Worm (Caenorhabditis elegans) whole organism, young adult: ENCODE data around the gene age-1.

Experiments
- Y53F4B.3 ChIP-seq: fragments of 200-800 bp; sonication (Bioruptor generic); IDR thresholded peaks from 2 replicates; pipeline ENCODE4 v1.3.6; 2022; ENCODE audit warnings: missing genetic modification reagents, missing genetic modification characterization, missing compliant biosample characterization
- aptf-3 ChIP-seq: fragments of 200-800 bp; sonication (Bioruptor generic); IDR thresholded peaks from 2 replicates; pipeline ENCODE4 v1.3.6; 2022; ENCODE audit warnings: missing genetic modification characterization, missing compliant biosample characterization
- ceh-91 ChIP-seq: fragments of 200-800 bp; sonication (Bioruptor generic); IDR thresholded peaks from 2 replicates; pipeline ENCODE4 v1.3.6; 2022; ENCODE audit warnings: missing genetic modification reagents, missing genetic modification characterization, missing compliant biosample characterization
- nhr-27 ChIP-seq: fragments of 200-800 bp; sonication (Bioruptor generic); optimal IDR thresholded peaks from 2 replicates; lab custom pipeline; 2018; ENCODE audit warnings: mild to moderate bottlenecking, missing genetic modification characterization, moderate library complexity, missing compliant biosample characterization
- nhr-90 ChIP-seq: sonication (generic microtip); optimal IDR thresholded peaks from 2 replicates; lab custom pipeline; 2016; ENCODE audit warnings: missing genotype, mild to moderate bottlenecking, missing genetic modification characterization, missing compliant biosample characterization
- pha-4 ChIP-seq: fragments of 150-350 bp; sonication (generic microtip); optimal IDR thresholded peaks from 2 replicates; lab custom pipeline; 2014; ENCODE audit warnings: missing biosample characterization, missing genetic modification reagents, missing genetic modification characterization
- snpc-3.4 ChIP-seq: sonication (generic microtip); optimal IDR thresholded peaks from 2 replicates; lab custom pipeline; 2017; ENCODE audit warnings: missing genetic modification characterization, mild to moderate bottlenecking, missing compliant biosample characterization, antibody characterized with exemption, moderate library complexity, missing genotype, missing genetic modification reagents
- snpc-4 ChIP-seq, 5 experiments: fragments of 150-350 bp in 1 of 5; sonication (generic microtip) in 4 of 5; optimal IDR thresholded peaks; 2 replicates each; lab custom pipeline; 2014 to 2018; ENCODE audit warnings: missing genetic modification characterization in 5 of 5, missing biosample characterization in 3 of 5, antibody characterized with exemption in 2 of 5, mild to moderate bottlenecking in 2 of 5, missing compliant biosample characterization in 2 of 5, missing genotype in 2 of 5, moderate library complexity in 2 of 5, missing genetic modification reagents in 1 of 5
- somi-1 ChIP-seq: fragments of 200-800 bp; sonication (Bioruptor generic); optimal IDR thresholded peaks from 2 replicates; lab custom pipeline; 2018; ENCODE audit warnings: mild to moderate bottlenecking, missing genetic modification characterization, missing compliant biosample characterization

DNA sequence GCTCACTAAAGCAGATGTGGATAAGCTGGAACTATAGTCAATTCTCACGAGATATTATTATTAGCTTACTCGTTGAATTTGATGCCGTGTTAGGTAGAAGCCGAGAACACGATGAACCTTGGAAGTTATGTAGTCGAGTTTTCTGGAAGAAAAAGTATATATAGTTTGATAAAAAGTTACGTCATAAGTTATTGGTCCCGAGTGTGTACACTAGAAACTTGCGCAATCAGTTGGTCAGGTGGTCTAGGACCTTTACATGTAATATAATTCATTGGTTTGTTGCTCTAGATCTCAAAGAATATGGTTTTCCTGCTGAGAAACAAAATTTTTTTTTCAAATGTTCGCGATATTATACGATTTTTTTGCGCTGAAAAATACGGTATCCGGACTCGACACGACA is 9.1 kb upstream of the age-1 start:
- no peak for TF ChIP-seq aptf-3 (GFP tag; lab: Robert Waterston, UW)
- TF ChIP-seq Y53F4B.3 = no peak
- TF ChIP-seq pha-4 (tag; lab: Kevin White, UChicago) = no peak
- TF ChIP-seq nhr-27 = no peak
- TF ChIP-seq snpc-3.4 (tag; lab: Kevin White, UChicago) = no peak
- no peak for TF ChIP-seq snpc-4 (GFP tag; optimal IDR thresholded peaks at IDR 0.05; lab: Kevin White, UChicago)
- TF ChIP-seq snpc-4 (tag; optimal IDR thresholded peaks at IDR 0.05; lab: Kevin White, UChicago) = no peak
- no peak for TF ChIP-seq nhr-90
- TF ChIP-seq somi-1 (GFP tag; lab: Kevin White, UChicago) = no peak
- TF ChIP-seq ceh-91 (GFP tag; lab: Robert Waterston, UW) = no peak
